Fruit fly (Drosophila melanogaster): ENCODE results near the gene Eip93F.

Gene Eip93F

DNA sequence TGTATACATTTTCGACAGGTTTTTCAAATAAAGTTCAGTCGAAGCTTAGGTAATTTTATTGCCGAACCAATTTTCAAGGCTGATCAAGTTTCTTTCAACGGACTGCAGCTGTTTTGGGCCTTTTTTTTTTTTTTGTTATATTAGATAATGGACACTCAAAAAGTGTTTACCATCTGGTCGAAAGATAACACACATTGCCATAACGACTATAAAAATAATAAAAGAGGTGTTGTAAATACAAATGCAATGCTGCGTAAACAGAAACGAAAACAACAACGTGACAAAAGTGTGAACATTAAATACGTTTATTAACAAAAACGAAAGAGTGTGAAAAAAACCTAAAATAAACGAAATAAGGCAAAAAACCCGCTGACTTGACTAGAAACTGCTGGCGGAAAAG lies 28.9 kb downstream of the Eip93F start:
- TF ChIP-seq CG13204 (GFP tag; optimal IDR thresholded peaks at IDR 0.05) (no peak), fd96Ca (GFP tag; IDR thresholded peaks at IDR 0.05) (no peak), D1 (tag; optimal IDR thresholded peaks at IDR 0.05) (no peak), EcR (GFP tag; optimal IDR thresholded peaks at IDR 0.05) (no peak)

DNA sequence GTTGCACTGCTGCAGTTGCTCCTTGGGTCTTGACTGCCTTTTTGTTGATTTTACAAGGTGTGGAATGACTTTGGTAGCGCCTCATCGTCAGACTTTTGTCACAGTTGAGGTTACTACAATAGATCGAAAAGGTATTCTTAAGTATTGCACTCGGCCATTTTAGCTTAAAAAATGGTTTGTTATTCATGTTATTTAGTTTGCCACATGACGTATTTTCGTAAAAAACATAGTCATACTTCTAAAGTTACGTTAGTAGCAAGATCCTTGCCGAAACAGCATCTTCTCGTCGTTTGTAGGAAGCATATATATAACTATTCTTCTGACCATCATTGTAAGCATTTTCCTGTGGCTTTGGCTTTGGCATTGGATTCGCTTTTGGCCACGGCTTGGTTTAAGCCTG lies 30.5 kb downstream of the Eip93F start:
- TF ChIP-seq Ets98B (GFP tag; IDR thresholded peaks at IDR 0.05) (no peak; the same call in 1 of the 2 replicates), gl (tag; optimal IDR thresholded peaks at IDR 0.05) (no peak), fd96Ca (GFP tag; IDR thresholded peaks at IDR 0.05) (no peak), Pif1A (GFP tag; optimal IDR thresholded peaks at IDR 0.05) (peak; percentile 4), CG32121 (GFP tag; IDR thresholded peaks at IDR 0.05) (no peak), CG8159 (tag; optimal IDR thresholded peaks at IDR 0.05) (no peak), CG34367 (tag; optimal IDR thresholded peaks at IDR 0.05) (no peak), EcR (GFP tag; optimal IDR thresholded peaks at IDR 0.05) (no peak), CG9948 (tag; optimal IDR thresholded peaks at IDR 0.05) (peak; percentile 21), CG8301 (tag; optimal IDR thresholded peaks at IDR 0.05) (peak; percentile 71), CG12605 (GFP tag; IDR thresholded peaks at IDR 0.05) (no peak), Pif1B (GFP tag; optimal IDR thresholded peaks at IDR 0.05) (no peak), CG14655 (GFP tag; optimal IDR thresholded peaks at IDR 0.05) (peak; percentile 72)

dm6 chr3R:21987546-21987945 lies 38.6 kb downstream of the Eip93F start:
- TF ChIP-seq CG17806 (tag; optimal IDR thresholded peaks at IDR 0.05), result no peak
- TF ChIP-seq CG34367 (tag; optimal IDR thresholded peaks at IDR 0.05), result no peak
- TF ChIP-seq D1 (tag; optimal IDR thresholded peaks at IDR 0.05), result no peak
- TF ChIP-seq CG32121 (GFP tag; IDR thresholded peaks at IDR 0.05), result no peak
- no peak for TF ChIP-seq fd96Ca (GFP tag; IDR thresholded peaks at IDR 0.05)
- TF ChIP-seq Snoo (tag; optimal IDR thresholded peaks at IDR 0.05), result no peak
- TF ChIP-seq Pif1A (GFP tag; optimal IDR thresholded peaks at IDR 0.05), result peak; percentile 5
- TF ChIP-seq CG8301 (tag; optimal IDR thresholded peaks at IDR 0.05), result no peak
- TF ChIP-seq gl (tag; optimal IDR thresholded peaks at IDR 0.05), result no peak
- TF ChIP-seq CG4496 (GFP tag; IDR thresholded peaks at IDR 0.05), result no peak
- no peak for TF ChIP-seq CG15710 (tag; optimal IDR thresholded peaks at IDR 0.05)
- no peak for TF ChIP-seq CG10348 (GFP tag; IDR thresholded peaks at IDR 0.05)
- peak; percentile 11 for TF ChIP-seq Pif1B (GFP tag; optimal IDR thresholded peaks at IDR 0.05)
- no peak for TF ChIP-seq CG13204 (GFP tag; optimal IDR thresholded peaks at IDR 0.05)
- TF ChIP-seq CG8159 (tag; optimal IDR thresholded peaks at IDR 0.05), result no peak
- no peak for TF ChIP-seq CG9948 (tag; optimal IDR thresholded peaks at IDR 0.05)
- no peak for TF ChIP-seq EcR (GFP tag; optimal IDR thresholded peaks at IDR 0.05)
- peak; percentile 36 for TF ChIP-seq CG14655 (GFP tag; optimal IDR thresholded peaks at IDR 0.05)
- peak; percentile 51; the same call in 1 of the 2 replicates for TF ChIP-seq CG12605 (GFP tag; IDR thresholded peaks at IDR 0.05)
- no peak for TF ChIP-seq rn (GFP tag; IDR thresholded peaks at IDR 0.05)
- peak; percentile 58 for TF ChIP-seq Ets98B (GFP tag; IDR thresholded peaks at IDR 0.05)

- TF ChIP-seq fd96Ca (GFP tag; IDR thresholded peaks at IDR 0.05), result no peak
- 0 out of 2 replicates have a peak, but pooled peaks have one; percentile 45 for TF ChIP-seq CG32121 (GFP tag; IDR thresholded peaks at IDR 0.05)
- peak; percentile 44; the same call in 1 of the 2 replicates for TF ChIP-seq Ets98B (GFP tag; IDR thresholded peaks at IDR 0.05)
- peak; percentile 49; the same call in 1 of the 2 replicates for TF ChIP-seq CG12605 (GFP tag; IDR thresholded peaks at IDR 0.05)
- TF ChIP-seq CG10348 (GFP tag; IDR thresholded peaks at IDR 0.05), result no peak
- no peak for TF ChIP-seq CG8301 (tag; optimal IDR thresholded peaks at IDR 0.05)
- TF ChIP-seq CG4496 (GFP tag; IDR thresholded peaks at IDR 0.05), result peak; percentile 59; the same call in 2 of the 3 replicates
- TF ChIP-seq CG14655 (GFP tag; optimal IDR thresholded peaks at IDR 0.05), result no peak
- no peak for TF ChIP-seq CG15710 (tag; optimal IDR thresholded peaks at IDR 0.05)
- TF ChIP-seq rn (GFP tag; IDR thresholded peaks at IDR 0.05), result 0 out of 2 replicates have a peak, but pooled peaks have one; percentile 13
Observed at dm6 chr3R:21989770-21990169, 40.9 kb downstream of the Eip93F start.

- no peak for TF ChIP-seq CG8301 (tag; optimal IDR thresholded peaks at IDR 0.05)
- TF ChIP-seq CG17806 (tag; optimal IDR thresholded peaks at IDR 0.05), result no peak
- no peak for TF ChIP-seq CG14655 (GFP tag; optimal IDR thresholded peaks at IDR 0.05)
Observed at dm6 chr3R:21991603-21992002, 42.7 kb downstream of the Eip93F start.

- TF ChIP-seq CG17806 (tag; optimal IDR thresholded peaks at IDR 0.05) (peak; percentile 53), Ets98B (GFP tag; IDR thresholded peaks at IDR 0.05) (peak; percentile 84), CG8301 (tag; optimal IDR thresholded peaks at IDR 0.05) (peak; percentile 69), CG15710 (tag; optimal IDR thresholded peaks at IDR 0.05) (peak; percentile 60), gl (tag; optimal IDR thresholded peaks at IDR 0.05) (no peak), CG10348 (GFP tag; IDR thresholded peaks at IDR 0.05) (peak; percentile 43; the same call in 1 of the 2 replicates), Pif1B (GFP tag; optimal IDR thresholded peaks at IDR 0.05) (peak; percentile 40), CG13204 (GFP tag; optimal IDR thresholded peaks at IDR 0.05) (no peak), CG9948 (tag; optimal IDR thresholded peaks at IDR 0.05) (peak; percentile 53), CG8159 (tag; optimal IDR thresholded peaks at IDR 0.05) (peak; percentile 48), CG34367 (tag; optimal IDR thresholded peaks at IDR 0.05) (peak; percentile 52), EcR (GFP tag; optimal IDR thresholded peaks at IDR 0.05) (no peak), fd96Ca (GFP tag; IDR thresholded peaks at IDR 0.05) (peak; percentile 86), rn (GFP tag; IDR thresholded peaks at IDR 0.05) (peak; percentile 52; the same call in 1 of the 2 replicates), CG32121 (GFP tag; IDR thresholded peaks at IDR 0.05) (peak; percentile 72), D1 (tag; optimal IDR thresholded peaks at IDR 0.05) (no peak), Snoo (tag; optimal IDR thresholded peaks at IDR 0.05) (peak; percentile 40), CG14655 (GFP tag; optimal IDR thresholded peaks at IDR 0.05) (peak; percentile 70), CG12605 (GFP tag; IDR thresholded peaks at IDR 0.05) (peak; percentile 49), Pif1A (GFP tag; optimal IDR thresholded peaks at IDR 0.05) (peak; percentile 74), CG4496 (GFP tag; IDR thresholded peaks at IDR 0.05) (peak; percentile 85)
Observed at dm6 chr3R:21992909-21993308, 44.0 kb downstream of the Eip93F start.

All from whole organism, pupa.